Fruit fly (Drosophila melanogaster): Measurements from ENCODE around the gene Prosalpha4T1.
A peak's percentile ranks its signal among the peaks of the same experiment; 100 is the strongest.

Gene Prosalpha4T1

dm6 chr3R:20766156-20766486 is 17.2 kb upstream of the Prosalpha4T1 start:
- no peak for TF ChIP-seq CG8478 (optimal IDR thresholded peaks at IDR 0.05)
- TF ChIP-seq CTCF (optimal IDR thresholded peaks at IDR 0.05), result no peak

- TF ChIP-seq CG8478 (optimal IDR thresholded peaks at IDR 0.05) (no peak), CTCF (optimal IDR thresholded peaks at IDR 0.05) (no peak)
Observed at dm6 chr3R:20765302-20766155, 16.7 kb upstream of the Prosalpha4T1 start.

dm6 chr3R:20764058-20764457 is 15.2 kb upstream of the Prosalpha4T1 start:
- TF ChIP-seq CG8478 (optimal IDR thresholded peaks at IDR 0.05), result no peak

DNA sequence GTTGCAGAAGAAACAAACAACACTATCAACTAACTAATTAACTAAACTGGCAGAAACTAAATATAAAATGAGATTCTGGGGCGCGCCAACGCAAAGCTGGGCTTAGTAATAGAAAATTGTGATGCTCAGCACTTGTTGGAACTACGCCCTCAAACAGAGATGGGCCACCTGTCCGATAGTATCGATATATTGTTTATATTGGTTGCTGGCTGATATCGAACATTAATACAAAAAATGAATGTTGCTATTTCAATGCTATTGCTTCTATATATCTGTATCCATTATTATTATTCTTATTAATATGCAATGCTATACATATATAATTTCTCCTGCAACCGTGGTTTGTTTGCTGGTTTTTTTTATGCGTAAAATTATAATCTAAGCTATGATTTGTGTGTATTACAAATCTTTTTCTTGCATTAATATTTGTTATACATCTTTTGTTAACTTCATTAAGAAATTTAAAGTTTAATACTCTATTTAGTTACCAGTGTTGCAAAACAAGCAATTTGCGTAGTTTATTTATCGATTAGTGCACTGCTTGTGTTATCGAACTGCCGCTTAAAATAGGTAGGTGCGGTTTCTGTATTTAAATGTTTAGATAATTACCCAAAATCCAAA is 13.4 kb upstream of the Prosalpha4T1 start, which contains the start of gene CG31195:
TSS of gene CG31195 (minus strand) at position 195 of the 621 bp plus-strand sequence.
- TF ChIP-seq CG8478 (optimal IDR thresholded peaks at IDR 0.05) (no peak), CTCF (optimal IDR thresholded peaks at IDR 0.05) (no peak)

DNA sequence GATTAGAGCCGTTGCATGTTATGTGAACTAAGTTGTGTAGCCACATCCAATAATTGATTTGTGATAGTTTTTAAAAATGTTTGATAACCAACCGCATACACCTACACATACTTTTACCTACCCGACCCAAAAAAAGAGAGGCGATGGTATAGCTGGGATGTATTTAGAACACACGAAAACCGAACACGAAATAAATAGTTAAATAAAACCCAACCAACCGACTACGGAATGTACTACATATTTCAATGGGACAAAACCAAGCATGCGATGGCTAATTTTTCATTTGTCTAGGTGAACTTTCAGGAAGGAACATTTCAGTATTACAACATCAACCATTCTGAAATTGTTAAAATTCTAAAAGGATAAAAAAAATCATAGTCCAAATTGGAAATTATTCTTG is 7.6 kb upstream of the Prosalpha4T1 start, which contains the start of gene Syp:
TSS of gene Syp (plus strand) at position 301 of the 400 bp plus-strand sequence.
- TF ChIP-seq CG8478 (optimal IDR thresholded peaks at IDR 0.05) (no peak), CTCF (optimal IDR thresholded peaks at IDR 0.05) (no peak)

- no peak for TF ChIP-seq CTCF (optimal IDR thresholded peaks at IDR 0.05)
- TF ChIP-seq CG8478 (optimal IDR thresholded peaks at IDR 0.05), result no peak
Observed at dm6 chr3R:20754991-20755390, 6.1 kb upstream of the Prosalpha4T1 start.

DNA sequence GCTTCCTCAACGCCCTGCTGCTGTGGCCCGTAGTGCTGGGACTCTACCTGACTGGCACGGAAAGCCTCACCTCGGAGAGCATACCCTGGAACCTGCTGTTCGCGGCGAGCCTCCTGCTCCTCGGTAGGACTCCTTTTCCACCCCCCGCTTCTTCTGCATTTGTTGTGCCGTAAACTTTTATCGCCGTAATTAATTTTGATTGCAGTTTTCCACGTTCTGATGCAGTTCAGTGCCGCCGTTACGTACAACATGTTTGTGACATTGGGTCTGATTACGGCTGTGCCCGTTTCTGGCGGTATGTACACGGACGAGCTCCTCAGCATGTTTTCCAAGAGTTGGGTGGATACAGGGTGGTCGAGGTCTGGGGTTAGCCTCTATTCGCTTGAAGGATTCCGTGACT is 662 bp upstream of the Prosalpha4T1 start:
- TF ChIP-seq CG8478 (optimal IDR thresholded peaks at IDR 0.05), result no peak
- no peak for TF ChIP-seq CTCF (optimal IDR thresholded peaks at IDR 0.05)

DNA sequence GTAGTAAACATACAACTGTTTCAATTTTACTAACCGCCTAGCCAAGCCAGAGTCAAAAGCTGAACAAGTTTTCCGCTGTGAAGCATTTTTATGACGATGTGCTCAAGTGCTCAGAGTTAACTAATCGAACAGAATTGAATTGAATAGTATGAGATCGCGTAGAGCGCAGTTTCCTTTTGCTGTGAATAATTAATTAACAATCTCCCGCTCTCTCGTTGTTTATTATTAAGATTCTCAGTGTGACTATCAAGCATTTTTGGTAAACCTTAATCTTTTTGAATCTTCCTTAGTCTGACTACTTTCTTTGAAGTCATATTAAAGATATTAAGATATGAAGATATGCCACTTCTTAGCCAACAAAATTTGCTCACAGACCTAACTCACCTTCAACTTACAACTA is 3.6 kb downstream of the Prosalpha4T1 start, which contains the start of gene CG31200:
TSS of gene CG31200 (minus strand) at position 101 of the 400 bp plus-strand sequence.
- no peak for TF ChIP-seq CG8478 (optimal IDR thresholded peaks at IDR 0.05)

DNA sequence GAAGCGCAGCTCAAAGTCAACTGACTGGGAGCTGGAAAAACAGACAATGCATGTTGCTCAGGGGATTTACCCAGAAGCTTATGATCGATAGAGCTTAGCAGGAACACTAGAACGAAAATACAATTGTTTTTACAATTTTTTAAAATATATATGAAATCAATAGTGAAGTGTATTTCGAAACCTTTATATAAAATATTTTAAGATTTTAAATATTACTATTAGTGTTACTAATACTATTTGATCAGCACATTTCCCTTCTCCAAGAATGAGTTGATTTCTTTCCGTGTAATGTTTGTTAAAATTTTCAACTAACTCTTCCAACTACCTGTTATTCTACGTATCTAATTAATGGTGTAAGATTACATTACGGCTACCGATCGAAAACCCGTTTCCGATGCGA is 5.1 kb downstream of the Prosalpha4T1 start, which contains the start of gene CG31199:
TSS of gene CG31199 (minus strand) at position 101 of the 400 bp plus-strand sequence.
- TF ChIP-seq CG8478 (optimal IDR thresholded peaks at IDR 0.05) (no peak), CTCF (optimal IDR thresholded peaks at IDR 0.05) (no peak)

- TF ChIP-seq CG8478 (optimal IDR thresholded peaks at IDR 0.05) (no peak), CTCF (optimal IDR thresholded peaks at IDR 0.05) (no peak)
Observed at dm6 chr3R:20739971-20740370, 8.9 kb downstream of the Prosalpha4T1 start, which contains the start of gene CG42322. TSS of gene CG42322 (plus strand) at chr3R:20740108.

DNA sequence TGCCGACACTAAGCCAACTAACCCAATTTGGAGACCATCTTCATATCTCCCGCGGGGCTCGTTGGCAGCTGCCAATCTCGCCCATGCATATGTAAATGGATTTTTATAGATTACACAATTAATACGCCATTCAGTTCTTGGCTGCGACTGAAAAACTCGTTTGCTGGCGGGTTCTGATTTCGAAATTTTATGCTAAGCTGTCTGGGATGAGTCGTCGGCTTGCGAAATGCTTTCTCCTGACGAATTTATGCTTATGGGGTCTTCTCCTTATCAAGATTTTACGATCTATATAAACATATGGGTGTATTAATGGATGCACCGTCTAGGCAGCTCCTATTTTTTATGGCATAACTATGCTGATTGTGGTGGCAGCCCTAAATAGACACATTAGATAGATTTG is 9.9 kb downstream of the Prosalpha4T1 start, which contains the start of gene CG17267:
TSS of gene CG17267 (minus strand) at position 101 of the 400 bp plus-strand sequence.
- TF ChIP-seq CG8478 (optimal IDR thresholded peaks at IDR 0.05), result no peak
- no peak for TF ChIP-seq CTCF (optimal IDR thresholded peaks at IDR 0.05)

- TF ChIP-seq CG8478 (optimal IDR thresholded peaks at IDR 0.05) (no peak), CTCF (optimal IDR thresholded peaks at IDR 0.05) (peak; percentile 45 to 61)
Observed at dm6 chr3R:20735405-20735804, 13.5 kb downstream of the Prosalpha4T1 start, which contains the start of gene Cdk2. TSS of gene Cdk2 (plus strand) at chr3R:20735623.

- no peak for TF ChIP-seq CG8478 (optimal IDR thresholded peaks at IDR 0.05)
- TF ChIP-seq CTCF (optimal IDR thresholded peaks at IDR 0.05), result no peak
Observed at dm6 chr3R:20731331-20731730, 17.5 kb downstream of the Prosalpha4T1 start, which contains the start of gene CG31205. TSS of gene CG31205 (plus strand) at chr3R:20731631.

DNA sequence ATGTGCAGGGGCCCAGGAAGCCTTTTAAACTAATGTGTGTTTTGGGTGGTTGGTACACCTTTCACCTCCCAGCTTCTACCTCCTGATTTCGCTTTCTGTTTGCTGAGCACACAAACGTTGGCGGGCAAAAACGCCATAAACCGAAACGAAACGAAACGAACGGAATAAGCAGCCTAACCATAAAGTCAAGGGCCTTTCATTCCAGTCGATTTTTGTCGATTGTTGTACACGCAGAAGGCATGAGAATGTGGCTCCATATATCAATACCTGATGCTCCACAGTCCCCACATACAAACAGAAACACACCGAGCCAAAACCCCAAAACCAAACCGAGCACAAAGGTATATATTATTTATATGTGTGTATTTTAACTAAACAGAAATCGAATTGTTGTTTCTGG is 25.4 kb downstream of the Prosalpha4T1 start:
- TF ChIP-seq CTCF (optimal IDR thresholded peaks at IDR 0.05) (no peak), CG8478 (optimal IDR thresholded peaks at IDR 0.05) (no peak)

- TF ChIP-seq CG8478 (optimal IDR thresholded peaks at IDR 0.05) (no peak), CTCF (optimal IDR thresholded peaks at IDR 0.05) (no peak)
Observed at dm6 chr3R:20719286-20719685, 29.6 kb downstream of the Prosalpha4T1 start.

DNA sequence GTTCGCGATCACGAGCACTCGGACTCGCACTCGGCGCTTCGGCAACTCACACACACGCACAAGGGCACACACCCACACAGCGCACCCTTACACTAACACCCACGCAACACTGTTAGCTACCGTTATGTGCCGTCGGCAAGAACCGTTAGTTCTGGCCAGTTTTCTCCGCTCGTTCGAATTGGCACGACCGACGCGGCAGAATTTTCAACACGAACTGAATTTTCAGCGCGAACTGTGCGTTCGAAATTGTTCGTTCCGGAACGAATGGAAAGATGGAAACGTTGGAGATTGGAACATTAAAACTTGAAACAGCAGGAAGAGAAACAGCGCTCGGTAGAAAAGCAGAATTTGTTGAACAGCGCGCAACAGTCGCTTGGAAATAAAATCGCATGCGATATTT is 34.5 kb downstream of the Prosalpha4T1 start, which contains the start of gene Oamb:
TSS of gene Oamb (minus strand) at position 218 of the 400 bp plus-strand sequence.
- TF ChIP-seq CG8478 (optimal IDR thresholded peaks at IDR 0.05) (no peak), CTCF (optimal IDR thresholded peaks at IDR 0.05) (no peak)

All from S2 (cell line).